Worm (Caenorhabditis elegans): ENCODE data around the gene fbxa-43.

The fbxa-43 gene

ce11 chrIII:2258863-2259262 is at the start of gene fbxa-43:
Gene fbxa-43, minus strand, starts transcription at chrIII:2258963.
- TF ChIP-seq pes-1 (GFP tag; IDR thresholded peaks at IDR 0.05) (no peak), B0310.2 (tag; optimal IDR thresholded peaks at IDR 0.05) (no peak), hmg-4 (GFP tag; optimal IDR thresholded peaks at IDR 0.05) (no peak), F13C5.2 (tag; optimal IDR thresholded peaks at IDR 0.05) (no peak), hnd-1 (tag; optimal IDR thresholded peaks at IDR 0.05) (no peak), ama-1 (optimal IDR thresholded peaks at IDR 0.05) (no peak), scrt-1 (GFP tag; IDR thresholded peaks at IDR 0.05) (no peak), hmbx-1 (tag; optimal IDR thresholded peaks at IDR 0.05) (no peak), flt-1 (GFP tag; IDR thresholded peaks at IDR 0.05) (no peak), ceh-36 (tag; optimal IDR thresholded peaks at IDR 0.05) (no peak), tbx-37 (GFP tag; conservative IDR thresholded peaks at IDR 0.05) (no peak), aly-1 (tag; optimal IDR thresholded peaks at IDR 0.05) (no peak), tra-4 (tag; optimal IDR thresholded peaks at IDR 0.05) (no peak), tbx-11 (GFP tag; IDR thresholded peaks at IDR 0.05) (no peak), ets-7 (tag; optimal IDR thresholded peaks at IDR 0.05) (no peak), sea-1 (GFP tag; conservative IDR thresholded peaks at IDR 0.05) (no peak), ceh-13 (GFP tag; optimal IDR thresholded peaks at IDR 0.05) (no peak)

ce11 chrIII:2308026-2308425 is 49.3 kb upstream of the fbxa-43 start, which contains the start of the genes fbxa-1 and Y54F10BM.20:
Gene fbxa-1, minus strand, starts transcription at chrIII:2308126.
Gene Y54F10BM.20, plus strand, starts transcription at chrIII:2308256.
- TF ChIP-seq hmbx-1 (tag; optimal IDR thresholded peaks at IDR 0.05) = no peak
- no peak for TF ChIP-seq flt-1 (GFP tag; IDR thresholded peaks at IDR 0.05)
- TF ChIP-seq ceh-36 (tag; optimal IDR thresholded peaks at IDR 0.05) = no peak
- no peak for TF ChIP-seq hnd-1 (tag; optimal IDR thresholded peaks at IDR 0.05)
- TF ChIP-seq scrt-1 (GFP tag; IDR thresholded peaks at IDR 0.05) = no peak
- TF ChIP-seq pes-1 (GFP tag; IDR thresholded peaks at IDR 0.05) = no peak
- TF ChIP-seq ets-7 (tag; optimal IDR thresholded peaks at IDR 0.05) = no peak
- TF ChIP-seq B0310.2 (tag; optimal IDR thresholded peaks at IDR 0.05) = no peak
- TF ChIP-seq aly-1 (tag; optimal IDR thresholded peaks at IDR 0.05) = no peak
- no peak for TF ChIP-seq tbx-11 (GFP tag; IDR thresholded peaks at IDR 0.05)
- no peak for TF ChIP-seq F13C5.2 (tag; optimal IDR thresholded peaks at IDR 0.05)

- TF ChIP-seq hmg-4 (GFP tag; optimal IDR thresholded peaks at IDR 0.05) (peak; percentile 69), aly-1 (tag; optimal IDR thresholded peaks at IDR 0.05) (peak; percentile 54), F13C5.2 (tag; optimal IDR thresholded peaks at IDR 0.05) (no peak), B0310.2 (tag; optimal IDR thresholded peaks at IDR 0.05) (no peak), flt-1 (GFP tag; IDR thresholded peaks at IDR 0.05) (no peak), ceh-13 (GFP tag; optimal IDR thresholded peaks at IDR 0.05) (no peak)
These were observed 46.1 kb upstream of the fbxa-43 start, which contains the start of gene Y54F10BM.9 for ce11 chrIII:2304867-2305266. Gene Y54F10BM.9, minus strand, starts transcription at chrIII:2304927.

- TF ChIP-seq B0310.2 (tag; optimal IDR thresholded peaks at IDR 0.05) (no peak), F13C5.2 (tag; optimal IDR thresholded peaks at IDR 0.05) (no peak), ceh-13 (GFP tag; optimal IDR thresholded peaks at IDR 0.05) (no peak), sea-1 (GFP tag; conservative IDR thresholded peaks at IDR 0.05) (no peak), flt-1 (GFP tag; IDR thresholded peaks at IDR 0.05) (no peak), pes-1 (GFP tag; IDR thresholded peaks at IDR 0.05) (no peak), scrt-1 (GFP tag; IDR thresholded peaks at IDR 0.05) (no peak), ets-7 (tag; optimal IDR thresholded peaks at IDR 0.05) (no peak), ama-1 (optimal IDR thresholded peaks at IDR 0.05) (no peak), tra-4 (tag; optimal IDR thresholded peaks at IDR 0.05) (no peak), tbx-37 (GFP tag; conservative IDR thresholded peaks at IDR 0.05) (no peak), hnd-1 (tag; optimal IDR thresholded peaks at IDR 0.05) (no peak), ceh-36 (tag; optimal IDR thresholded peaks at IDR 0.05) (no peak), tbx-11 (GFP tag; IDR thresholded peaks at IDR 0.05) (no peak), hmbx-1 (tag; optimal IDR thresholded peaks at IDR 0.05) (no peak), hmg-4 (GFP tag; optimal IDR thresholded peaks at IDR 0.05) (no peak), aly-1 (tag; optimal IDR thresholded peaks at IDR 0.05) (no peak)
These were observed 45.4 kb upstream of the fbxa-43 start for ce11 chrIII:2304149-2304548.

ce11 chrIII:2294736-2295135 is 36.0 kb upstream of the fbxa-43 start:
- TF ChIP-seq ets-7 (tag; optimal IDR thresholded peaks at IDR 0.05) (no peak), sea-1 (GFP tag; conservative IDR thresholded peaks at IDR 0.05) (no peak), hmbx-1 (tag; optimal IDR thresholded peaks at IDR 0.05) (no peak), flt-1 (GFP tag; IDR thresholded peaks at IDR 0.05) (no peak), B0310.2 (tag; optimal IDR thresholded peaks at IDR 0.05) (no peak), tbx-37 (GFP tag; conservative IDR thresholded peaks at IDR 0.05) (no peak), scrt-1 (GFP tag; IDR thresholded peaks at IDR 0.05) (no peak)

- TF ChIP-seq tra-4 (tag; optimal IDR thresholded peaks at IDR 0.05) (no peak), hmg-4 (GFP tag; optimal IDR thresholded peaks at IDR 0.05) (no peak), ets-7 (tag; optimal IDR thresholded peaks at IDR 0.05) (no peak), scrt-1 (GFP tag; IDR thresholded peaks at IDR 0.05) (no peak), ama-1 (optimal IDR thresholded peaks at IDR 0.05) (no peak), aly-1 (tag; optimal IDR thresholded peaks at IDR 0.05) (no peak)
These were observed 32.4 kb upstream of the fbxa-43 start, which contains the start of gene fbxa-219 for ce11 chrIII:2291139-2291538. Gene fbxa-219, plus strand, starts transcription at chrIII:2291415.

ce11 chrIII:2288261-2288660 is 29.5 kb upstream of the fbxa-43 start:
- TF ChIP-seq hnd-1 (tag; optimal IDR thresholded peaks at IDR 0.05) = no peak
- TF ChIP-seq F13C5.2 (tag; optimal IDR thresholded peaks at IDR 0.05) = no peak
- TF ChIP-seq tbx-11 (GFP tag; IDR thresholded peaks at IDR 0.05) = no peak

ce11 chrIII:2283341-2283847 is 24.6 kb upstream of the fbxa-43 start:
- no peak for TF ChIP-seq ceh-36 (tag; optimal IDR thresholded peaks at IDR 0.05)
- no peak for TF ChIP-seq tbx-37 (GFP tag; conservative IDR thresholded peaks at IDR 0.05)
- TF ChIP-seq F13C5.2 (tag; optimal IDR thresholded peaks at IDR 0.05) = no peak
- no peak for TF ChIP-seq aly-1 (tag; optimal IDR thresholded peaks at IDR 0.05)
- no peak for TF ChIP-seq pes-1 (GFP tag; IDR thresholded peaks at IDR 0.05)
- no peak for TF ChIP-seq B0310.2 (tag; optimal IDR thresholded peaks at IDR 0.05)
- no peak for TF ChIP-seq scrt-1 (GFP tag; IDR thresholded peaks at IDR 0.05)
- TF ChIP-seq hnd-1 (tag; optimal IDR thresholded peaks at IDR 0.05) = no peak
- no peak for TF ChIP-seq hmg-4 (GFP tag; optimal IDR thresholded peaks at IDR 0.05)
- TF ChIP-seq hmbx-1 (tag; optimal IDR thresholded peaks at IDR 0.05) = no peak
- TF ChIP-seq ceh-13 (GFP tag; optimal IDR thresholded peaks at IDR 0.05) = no peak
- no peak for TF ChIP-seq tra-4 (tag; optimal IDR thresholded peaks at IDR 0.05)
- no peak for TF ChIP-seq flt-1 (GFP tag; IDR thresholded peaks at IDR 0.05)
- no peak for TF ChIP-seq ets-7 (tag; optimal IDR thresholded peaks at IDR 0.05)
- no peak for TF ChIP-seq tbx-11 (GFP tag; IDR thresholded peaks at IDR 0.05)
- no peak for TF ChIP-seq ama-1 (optimal IDR thresholded peaks at IDR 0.05)
- TF ChIP-seq sea-1 (GFP tag; conservative IDR thresholded peaks at IDR 0.05) = no peak

Measured in whole organism, early embryonic.